Fruit fly (Drosophila melanogaster): ENCODE measurements around the gene Bka.

Bka gene

DNA sequence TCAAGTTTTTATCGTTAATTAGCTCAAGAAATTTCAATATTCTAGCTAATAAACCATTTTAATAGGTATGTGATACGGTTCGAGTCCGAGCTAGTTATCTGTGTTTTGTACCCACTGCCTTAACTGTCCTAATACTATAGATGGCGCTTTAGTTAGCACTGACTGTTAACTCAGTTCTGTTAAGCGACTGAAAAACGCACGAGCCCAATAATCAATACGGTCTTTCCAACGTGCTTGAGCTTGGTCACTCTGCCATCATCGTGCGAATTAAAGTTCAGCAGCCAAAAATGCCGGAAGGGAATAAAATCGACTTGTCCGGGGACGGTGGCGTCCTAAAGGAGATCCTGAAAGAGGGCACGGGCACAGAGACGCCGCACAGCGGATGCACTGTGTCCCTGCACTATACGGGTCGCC lies 7.2 kb upstream of the Bka start, which contains the start of gene Fkbp59 (continued):
- TF ChIP-seq Sry-β (GFP tag; optimal IDR thresholded peaks at IDR 0.05) (no peak), CG2116 (GFP tag; optimal IDR thresholded peaks at IDR 0.05) (peak; percentile 33), Opbp (GFP tag; IDR thresholded peaks at IDR 0.05; ENCODE audit: partially characterized antibody) (peak; percentile 58; the same call in 2 of the 3 replicates), Hmr (GFP tag; optimal IDR thresholded peaks at IDR 0.05) (peak; percentile 48), CG6791 (GFP tag; IDR thresholded peaks at IDR 0.05; ENCODE audit: partially characterized antibody) (peak; percentile 94), MBD-R2 (GFP tag; IDR thresholded peaks at IDR 0.05) (peak; percentile 90), unc-4 (GFP tag; IDR thresholded peaks at IDR 0.05; ENCODE audit: partially characterized antibody) (peak; percentile 60), NfI (GFP tag; optimal IDR thresholded peaks at IDR 0.05) (no peak), CG14860 (GFP tag; IDR thresholded peaks at IDR 0.05; ENCODE audit: partially characterized antibody) (peak; percentile 90), CG17612 (GFP tag; IDR thresholded peaks at IDR 0.05) (no peak), bowl (GFP tag; IDR thresholded peaks at IDR 0.05) (no peak), Dref (GFP tag; IDR thresholded peaks at IDR 0.05) (peak; percentile 40; the same call in 1 of the 2 replicates), CG42726 (GFP tag; IDR thresholded peaks at IDR 0.05; ENCODE audit: partially characterized antibody) (peak; percentile 40; the same call in 1 of the 2 replicates), CG14014 (GFP tag; IDR thresholded peaks at IDR 0.05) (no peak), Oli (tag; optimal IDR thresholded peaks at IDR 0.05) (no peak), E2f2 (GFP tag; IDR thresholded peaks at IDR 0.05) (peak; percentile 54), CG31365 (tag; optimal IDR thresholded peaks at IDR 0.05) (peak; percentile 19), CG34422 (GFP tag; IDR thresholded peaks at IDR 0.05) (peak; percentile 54; the same call in 1 of the 3 replicates), CG4730 (GFP tag; IDR thresholded peaks at IDR 0.05) (no peak), CG13894 (tag; optimal IDR thresholded peaks at IDR 0.05) (peak; percentile 25), CG15514 (GFP tag; optimal IDR thresholded peaks at IDR 0.05) (peak; percentile 33), CG7987 (GFP tag; optimal IDR thresholded peaks at IDR 0.05) (no peak), CG10267 (tag; optimal IDR thresholded peaks at IDR 0.05) (peak; percentile 31), kay (GFP tag; optimal IDR thresholded peaks at IDR 0.05) (no peak), Dll (GFP tag; IDR thresholded peaks at IDR 0.05; ENCODE audit: partially characterized antibody) (peak; percentile 62; the same call in 3 of the 4 replicates), Rfx (GFP tag; IDR thresholded peaks at IDR 0.05) (peak; percentile 59), cwo (GFP tag; optimal IDR thresholded peaks at IDR 0.05) (no peak)

DNA sequence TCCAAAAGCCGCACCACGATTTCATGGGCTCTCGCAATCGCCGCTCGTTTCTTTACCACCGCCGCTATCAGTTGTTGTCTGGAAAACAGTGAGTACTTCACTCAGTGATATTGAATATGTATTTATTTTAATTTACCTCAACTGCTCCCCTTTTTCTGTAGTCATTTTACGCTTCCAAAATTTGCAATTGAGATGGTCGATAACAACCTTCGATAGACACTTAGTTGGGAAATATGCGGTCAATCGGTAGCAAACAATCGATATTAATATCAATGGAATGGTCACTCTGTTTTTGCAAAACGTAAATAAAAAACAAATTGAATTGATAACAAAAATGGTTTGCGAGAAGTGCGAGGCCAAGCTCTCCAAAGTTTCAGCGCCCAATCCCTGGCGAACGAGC lies 4.5 kb upstream of the Bka start, which contains the start of the genes CG34183 and CG4537:
Gene CG34183, minus strand, starts transcription at position 197 of the 400 bp plus-strand sequence.
Gene CG4537, plus strand, starts transcription at position 310 of the 400 bp plus-strand sequence.
- peak; percentile 89 for TF ChIP-seq sna (GFP tag; IDR thresholded peaks at IDR 0.05; ENCODE audit: partially characterized antibody)
- TF ChIP-seq CG32532 (GFP tag; IDR thresholded peaks at IDR 0.05): no peak
- TF ChIP-seq CG13775 (GFP tag; optimal IDR thresholded peaks at IDR 0.05): no peak
- no peak for TF ChIP-seq MTF-1 (GFP tag; optimal IDR thresholded peaks at IDR 0.05; ENCODE audit: borderline replicate concordance)
- no peak for TF ChIP-seq nom (GFP tag; optimal IDR thresholded peaks at IDR 0.05)
- TF ChIP-seq D (optimal IDR thresholded peaks at IDR 0.05): no peak
- no peak for TF ChIP-seq D (GFP tag; optimal IDR thresholded peaks at IDR 0.05)
- TF ChIP-seq Mad (GFP tag; optimal IDR thresholded peaks at IDR 0.05): no peak
- no peak for TF ChIP-seq ERR (GFP tag; optimal IDR thresholded peaks at IDR 0.05)
- no peak for TF ChIP-seq gce (GFP tag; IDR thresholded peaks at IDR 0.05)
- TF ChIP-seq Atf6 (GFP tag; IDR thresholded peaks at IDR 0.05): no peak
- no peak for TF ChIP-seq vfl (GFP tag; optimal IDR thresholded peaks at IDR 0.05)
- TF ChIP-seq CG17186 (GFP tag; optimal IDR thresholded peaks at IDR 0.05): peak; percentile 0
- TF ChIP-seq pzg (GFP tag; optimal IDR thresholded peaks at IDR 0.05): peak; percentile 86
- peak; percentile 77 for TF ChIP-seq inv (GFP tag; IDR thresholded peaks at IDR 0.05; ENCODE audit: partially characterized antibody)
- TF ChIP-seq CG6254 (GFP tag; optimal IDR thresholded peaks at IDR 0.05): no peak
- TF ChIP-seq her (GFP tag; optimal IDR thresholded peaks at IDR 0.05): peak; percentile 3
- TF ChIP-seq Rfx (GFP tag; IDR thresholded peaks at IDR 0.05): peak; percentile 39; the same call in 1 of the 2 replicates
- TF ChIP-seq ken (GFP tag; IDR thresholded peaks at IDR 0.05): no peak
- TF ChIP-seq ems (GFP tag; optimal IDR thresholded peaks at IDR 0.05): no peak
- peak in 1 of 2 experiments; percentile 30 for TF ChIP-seq crp (GFP tag; optimal IDR thresholded peaks at IDR 0.05)
- TF ChIP-seq CG9437 (GFP tag; optimal IDR thresholded peaks at IDR 0.05): no peak
- no peak for TF ChIP-seq wdn (GFP tag; IDR thresholded peaks at IDR 0.05)
- no peak for TF ChIP-seq fd96Cb (tag; optimal IDR thresholded peaks at IDR 0.05)
